Fruit fly (Drosophila melanogaster): Measurements from ENCODE around the gene wupA.

The wupA gene

dm6 chrX:18125520-18125919, 8.8 kb upstream of the wupA start:
- TF ChIP-seq CG13204 (GFP tag; optimal IDR thresholded peaks at IDR 0.05), result no peak
- TF ChIP-seq Ets98B (GFP tag; IDR thresholded peaks at IDR 0.05), result no peak
- TF ChIP-seq CG4496 (GFP tag; IDR thresholded peaks at IDR 0.05), result no peak
- TF ChIP-seq CG8159 (tag; optimal IDR thresholded peaks at IDR 0.05), result no peak
- no peak for TF ChIP-seq CG14655 (GFP tag; optimal IDR thresholded peaks at IDR 0.05)
- TF ChIP-seq D1 (tag; optimal IDR thresholded peaks at IDR 0.05), result no peak
- TF ChIP-seq Pif1A (GFP tag; optimal IDR thresholded peaks at IDR 0.05), result no peak
- no peak for TF ChIP-seq CG15710 (tag; optimal IDR thresholded peaks at IDR 0.05)
- TF ChIP-seq rn (GFP tag; IDR thresholded peaks at IDR 0.05), result no peak
- TF ChIP-seq CG9948 (tag; optimal IDR thresholded peaks at IDR 0.05), result no peak
- no peak for TF ChIP-seq EcR (GFP tag; optimal IDR thresholded peaks at IDR 0.05)
- TF ChIP-seq CG8301 (tag; optimal IDR thresholded peaks at IDR 0.05), result no peak
- TF ChIP-seq CG17806 (tag; optimal IDR thresholded peaks at IDR 0.05), result no peak
- no peak for TF ChIP-seq Pif1B (GFP tag; optimal IDR thresholded peaks at IDR 0.05)
- TF ChIP-seq CG34367 (tag; optimal IDR thresholded peaks at IDR 0.05), result no peak
- no peak for TF ChIP-seq CG10348 (GFP tag; IDR thresholded peaks at IDR 0.05)
- no peak for TF ChIP-seq Snoo (tag; optimal IDR thresholded peaks at IDR 0.05)
- no peak for TF ChIP-seq CG12605 (GFP tag; IDR thresholded peaks at IDR 0.05)
- TF ChIP-seq CG32121 (GFP tag; IDR thresholded peaks at IDR 0.05), result no peak

- TF ChIP-seq Pif1B (GFP tag; optimal IDR thresholded peaks at IDR 0.05), result no peak
- TF ChIP-seq CG17806 (tag; optimal IDR thresholded peaks at IDR 0.05), result no peak
- TF ChIP-seq CG8301 (tag; optimal IDR thresholded peaks at IDR 0.05), result no peak
- TF ChIP-seq CG14655 (GFP tag; optimal IDR thresholded peaks at IDR 0.05), result no peak
- no peak for TF ChIP-seq Ets98B (GFP tag; IDR thresholded peaks at IDR 0.05)
- no peak for TF ChIP-seq CG8159 (tag; optimal IDR thresholded peaks at IDR 0.05)
- TF ChIP-seq CG10348 (GFP tag; IDR thresholded peaks at IDR 0.05), result no peak
- TF ChIP-seq Snoo (tag; optimal IDR thresholded peaks at IDR 0.05), result no peak
- no peak for TF ChIP-seq rn (GFP tag; IDR thresholded peaks at IDR 0.05)
- TF ChIP-seq CG34367 (tag; optimal IDR thresholded peaks at IDR 0.05), result no peak
These were observed 1.8 kb upstream of the wupA start for dm6 chrX:18118519-18118918.

dm6 chrX:18114770-18115169, 2.0 kb downstream of the wupA start:
- TF ChIP-seq fd96Ca (GFP tag; IDR thresholded peaks at IDR 0.05) (no peak), EcR (GFP tag; optimal IDR thresholded peaks at IDR 0.05) (no peak), CG10348 (GFP tag; IDR thresholded peaks at IDR 0.05) (no peak), Pif1B (GFP tag; optimal IDR thresholded peaks at IDR 0.05) (no peak), CG9948 (tag; optimal IDR thresholded peaks at IDR 0.05) (no peak)

dm6 chrX:18108676-18109075, 8.0 kb downstream of the wupA start:
- TF ChIP-seq Ets98B (GFP tag; IDR thresholded peaks at IDR 0.05), result no peak
- no peak for TF ChIP-seq CG8301 (tag; optimal IDR thresholded peaks at IDR 0.05)
- no peak for TF ChIP-seq CG9948 (tag; optimal IDR thresholded peaks at IDR 0.05)
- TF ChIP-seq CG12605 (GFP tag; IDR thresholded peaks at IDR 0.05), result no peak
- no peak for TF ChIP-seq CG14655 (GFP tag; optimal IDR thresholded peaks at IDR 0.05)
- no peak for TF ChIP-seq CG13204 (GFP tag; optimal IDR thresholded peaks at IDR 0.05)
- no peak for TF ChIP-seq CG10348 (GFP tag; IDR thresholded peaks at IDR 0.05)
- TF ChIP-seq gl (tag; optimal IDR thresholded peaks at IDR 0.05), result no peak
- TF ChIP-seq CG15710 (tag; optimal IDR thresholded peaks at IDR 0.05), result no peak
- no peak for TF ChIP-seq CG17806 (tag; optimal IDR thresholded peaks at IDR 0.05)
- no peak for TF ChIP-seq CG4496 (GFP tag; IDR thresholded peaks at IDR 0.05)
- TF ChIP-seq Pif1A (GFP tag; optimal IDR thresholded peaks at IDR 0.05), result no peak

dm6 chrX:18106686-18107085, 10.0 kb downstream of the wupA start:
- TF ChIP-seq CG10348 (GFP tag; IDR thresholded peaks at IDR 0.05) (no peak), CG15710 (tag; optimal IDR thresholded peaks at IDR 0.05) (no peak), rn (GFP tag; IDR thresholded peaks at IDR 0.05) (no peak), CG9948 (tag; optimal IDR thresholded peaks at IDR 0.05) (no peak), CG8159 (tag; optimal IDR thresholded peaks at IDR 0.05) (no peak), CG12605 (GFP tag; IDR thresholded peaks at IDR 0.05) (no peak), fd96Ca (GFP tag; IDR thresholded peaks at IDR 0.05) (no peak), CG32121 (GFP tag; IDR thresholded peaks at IDR 0.05) (no peak), Pif1B (GFP tag; optimal IDR thresholded peaks at IDR 0.05) (no peak), CG13204 (GFP tag; optimal IDR thresholded peaks at IDR 0.05) (no peak), CG14655 (GFP tag; optimal IDR thresholded peaks at IDR 0.05) (no peak), CG8301 (tag; optimal IDR thresholded peaks at IDR 0.05) (no peak), D1 (tag; optimal IDR thresholded peaks at IDR 0.05) (no peak), CG17806 (tag; optimal IDR thresholded peaks at IDR 0.05) (no peak), Pif1A (GFP tag; optimal IDR thresholded peaks at IDR 0.05) (no peak), Snoo (tag; optimal IDR thresholded peaks at IDR 0.05) (no peak), CG4496 (GFP tag; IDR thresholded peaks at IDR 0.05) (no peak), EcR (GFP tag; optimal IDR thresholded peaks at IDR 0.05) (no peak), gl (tag; optimal IDR thresholded peaks at IDR 0.05) (no peak)

dm6 chrX:18103353-18103752, 13.4 kb downstream of the wupA start, which contains the start of gene CG7135:
TSS of gene CG7135 (plus strand) at chrX:18103653.
- TF ChIP-seq CG14655 (GFP tag; optimal IDR thresholded peaks at IDR 0.05) (no peak), CG32121 (GFP tag; IDR thresholded peaks at IDR 0.05) (no peak), fd96Ca (GFP tag; IDR thresholded peaks at IDR 0.05) (no peak), CG15710 (tag; optimal IDR thresholded peaks at IDR 0.05) (no peak), rn (GFP tag; IDR thresholded peaks at IDR 0.05) (no peak), CG8301 (tag; optimal IDR thresholded peaks at IDR 0.05) (no peak), Pif1A (GFP tag; optimal IDR thresholded peaks at IDR 0.05) (no peak), CG9948 (tag; optimal IDR thresholded peaks at IDR 0.05) (no peak), D1 (tag; optimal IDR thresholded peaks at IDR 0.05) (no peak), Ets98B (GFP tag; IDR thresholded peaks at IDR 0.05) (no peak)

Data from whole organism, pupa.